Worm (Caenorhabditis elegans) whole organism, midembryonic: ENCODE data around the gene C37C3.2.

Experiments
- flt-1 ChIP-seq: fragments of 200-800 bp; sonication (Bioruptor generic); IDR thresholded peaks from 2 replicates; pipeline ENCODE4 v1.3.6; 2022; ENCODE audit warnings: missing genetic modification characterization, missing compliant biosample characterization
- klf-2 ChIP-seq: fragments of 200-800 bp; sonication (Bioruptor generic); conservative IDR thresholded peaks from 2 replicates; pipeline ENCODE4 v1.3.6; 2022; ENCODE audit warnings: missing genetic modification reagents, missing genetic modification characterization, missing compliant biosample characterization

DNA sequence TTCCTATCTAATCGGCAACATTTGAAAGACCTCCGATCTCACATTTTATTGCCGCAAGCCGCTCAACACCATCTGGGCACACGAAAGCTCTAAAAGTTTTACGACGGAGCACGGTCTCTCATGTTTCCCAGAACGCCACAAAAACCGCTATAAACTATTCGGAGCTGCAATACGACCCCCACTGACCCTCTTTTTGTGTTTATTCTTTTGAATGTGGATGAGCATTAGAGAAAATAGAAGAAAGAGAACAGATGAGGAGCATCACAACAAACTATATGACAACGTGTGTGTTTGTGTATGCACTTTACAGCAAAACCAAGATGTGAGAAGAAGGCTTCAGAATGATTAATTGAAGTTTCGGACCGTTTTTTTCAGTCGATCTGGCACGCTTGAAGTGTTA lies 31.6 kb upstream of the C37C3.2 start:
- no peak for TF ChIP-seq flt-1 (GFP tag; lab: Robert Waterston, UW)
- TF ChIP-seq klf-2 (GFP tag; lab: Robert Waterston, UW) = no peak
